Worm (Caenorhabditis elegans): ENCODE results near the gene damt-1.

ce11 chrII:5717831-5718230, 2.1 kb upstream of the damt-1 start, which contains the start of gene zipt-3:
- TF ChIP-seq blmp-1 (tag; optimal IDR thresholded peaks at IDR 0.05) = no peak
- no peak for TF ChIP-seq ztf-11 (tag; optimal IDR thresholded peaks at IDR 0.05)
- TF ChIP-seq fkh-8 (tag; optimal IDR thresholded peaks at IDR 0.05) = no peak
- no peak for TF ChIP-seq Y116A8C.19 (tag; optimal IDR thresholded peaks at IDR 0.05; ENCODE audit: borderline replicate concordance)
- TF ChIP-seq lin-15B (tag; optimal IDR thresholded peaks at IDR 0.05) = no peak
- TF ChIP-seq pax-3 (tag; optimal IDR thresholded peaks at IDR 0.05) = no peak
- no peak for TF ChIP-seq nhr-76 (tag; optimal IDR thresholded peaks at IDR 0.05)
- no peak for TF ChIP-seq nhr-77 (tag; optimal IDR thresholded peaks at IDR 0.05)
- TF ChIP-seq aha-1 (tag; optimal IDR thresholded peaks at IDR 0.05) = no peak
- no peak for TF ChIP-seq irx-1 (tag; optimal IDR thresholded peaks at IDR 0.05)
